Fruit fly (Drosophila melanogaster) whole organism, embryonic: ENCODE measurements around the gene CG31897.

Experiments
- ATbp ChIP-seq: fragments of 200-800 bp; sonication (Bioruptor generic); optimal IDR thresholded peaks from 2 replicates; lab custom pipeline; 2017; ENCODE audit warnings: missing biosample characterization, mild to moderate bottlenecking, missing genetic modification characterization, missing genetic modification reagents
- Abd-B ChIP-seq: fragments of 200-800 bp; sonication (Bioruptor generic); optimal IDR thresholded peaks from 2 replicates; lab custom pipeline; 2018; ENCODE audit warnings: missing biosample characterization, mild to moderate bottlenecking, missing genetic modification characterization, moderate library complexity
- BEAF-32 ChIP-seq: fragments of 200-800 bp; sonication (Bioruptor generic); optimal IDR thresholded peaks from 3 replicates; lab custom pipeline; 2017; ENCODE audit warnings: missing biosample characterization, missing genetic modification characterization, mild to moderate bottlenecking, moderate library complexity, missing genetic modification reagents
- Bgb ChIP-seq: fragments of 200-800 bp; sonication (Bioruptor generic); IDR thresholded peaks from 2 replicates; pipeline ENCODE4 v1.3.6; 2022; ENCODE audit warnings: missing biosample characterization, missing genetic modification characterization; ENCODE audit not compliant: partially characterized antibody
- Bteb2 ChIP-seq: fragments of 200-800 bp; sonication (Bioruptor generic); optimal IDR thresholded peaks from 2 replicates; lab custom pipeline; 2016; ENCODE audit warnings: missing biosample characterization, missing genetic modification characterization
- CG10462 ChIP-seq: fragments of 200-800 bp; sonication (Bioruptor generic); optimal IDR thresholded peaks from 2 replicates; lab custom pipeline; 2016; ENCODE audit warnings: missing biosample characterization, missing genetic modification characterization
- CG10543 ChIP-seq: fragments of 200-800 bp; sonication (Bioruptor generic); optimal IDR thresholded peaks from 3 replicates; lab custom pipeline; 2017; ENCODE audit warnings: missing biosample characterization, mild to moderate bottlenecking, missing genetic modification characterization, moderate library complexity
- CG11456 ChIP-seq: fragments of 200-800 bp; sonication (Bioruptor generic); IDR thresholded peaks from 3 replicates; pipeline ENCODE4 v1.3.6; 2022; ENCODE audit warnings: missing biosample characterization, missing genetic modification characterization
- CG1233 ChIP-seq: fragments of 200-800 bp; sonication (Bioruptor generic); optimal IDR thresholded peaks from 4 replicates; lab custom pipeline; 2018; ENCODE audit warnings: missing biosample characterization, mild to moderate bottlenecking, missing genetic modification characterization
- CG13894 ChIP-seq: fragments of 200-800 bp; sonication (Bioruptor generic); optimal IDR thresholded peaks from 3 replicates; lab custom pipeline; 2018; ENCODE audit warnings: missing biosample characterization, mild to moderate bottlenecking, missing genetic modification characterization, moderate library complexity
- CG1792 ChIP-seq: fragments of 200-800 bp; sonication (Bioruptor generic); optimal IDR thresholded peaks from 2 replicates; lab custom pipeline; 2016; ENCODE audit warnings: missing biosample characterization, missing genetic modification characterization
- CG1832 ChIP-seq: fragments of 200-800 bp; sonication (Bioruptor generic); optimal IDR thresholded peaks from 2 replicates; lab custom pipeline; 2017; ENCODE audit warnings: missing biosample characterization, mild to moderate bottlenecking, missing genetic modification characterization, inconsistent platforms
- CG2875 ChIP-seq: fragments of 200-800 bp; sonication (Bioruptor generic); optimal IDR thresholded peaks from 2 replicates; lab custom pipeline; 2017; ENCODE audit warnings: missing biosample characterization, mild to moderate bottlenecking, missing genetic modification characterization, missing genetic modification reagents
- CG30403 ChIP-seq: fragments of 200-800 bp; sonication (Bioruptor generic); optimal IDR thresholded peaks from 3 replicates; lab custom pipeline; 2016; ENCODE audit warnings: missing biosample characterization, missing genetic modification characterization
- CG3407 ChIP-seq: fragments of 200-800 bp; sonication (Bioruptor generic); optimal IDR thresholded peaks from 2 replicates; lab custom pipeline; 2018; ENCODE audit warnings: missing biosample characterization, mild to moderate bottlenecking, missing genetic modification characterization
- CG4328 ChIP-seq: fragments of 200-800 bp; sonication (Bioruptor generic); optimal IDR thresholded peaks from 3 replicates; lab custom pipeline; 2017; ENCODE audit warnings: missing biosample characterization, missing genetic modification reagents, missing genetic modification characterization
- CG6765 ChIP-seq: fragments of 200-800 bp; sonication (Bioruptor generic); optimal IDR thresholded peaks from 3 replicates; lab custom pipeline; 2017; ENCODE audit warnings: missing biosample characterization, mild to moderate bottlenecking, missing genetic modification characterization
- CG7745 ChIP-seq: fragments of 200-800 bp; sonication (Bioruptor generic); optimal IDR thresholded peaks from 2 replicates; lab custom pipeline; 2018; ENCODE audit warnings: missing biosample characterization, mild to moderate bottlenecking, missing genetic modification characterization, moderate library complexity
- CG9932 ChIP-seq: fragments of 200-800 bp; sonication (Bioruptor generic); IDR thresholded peaks from 2 replicates; pipeline ENCODE4 v1.3.6; 2022; ENCODE audit warnings: missing biosample characterization, missing genetic modification characterization
- CoRest ChIP-seq: fragments of 200-800 bp; sonication (Bioruptor generic); optimal IDR thresholded peaks from 3 replicates; lab custom pipeline; 2018; ENCODE audit warnings: missing biosample characterization, mild to moderate bottlenecking, missing genetic modification characterization, moderate library complexity
- HLH54F ChIP-seq: fragments of 200-800 bp; sonication (Bioruptor generic); optimal IDR thresholded peaks from 3 replicates; lab custom pipeline; 2016; ENCODE audit warnings: missing biosample characterization, missing genetic modification characterization
- MTF-1 ChIP-seq: fragments of 200-800 bp; sonication (Bioruptor generic); optimal IDR thresholded peaks from 2 replicates; lab custom pipeline; 2018; ENCODE audit warnings: missing biosample characterization, mild to moderate bottlenecking, missing genetic modification characterization, borderline replicate concordance
- Neu2 ChIP-seq: fragments of 200-800 bp; sonication (Bioruptor generic); optimal IDR thresholded peaks from 3 replicates; lab custom pipeline; 2016; ENCODE audit warnings: missing biosample characterization, missing genetic modification characterization, borderline replicate concordance
- Oaz ChIP-seq: fragments of 200-800 bp; sonication (Bioruptor generic); IDR thresholded peaks from 2 replicates; pipeline ENCODE4 v1.3.6; 2022; ENCODE audit warnings: missing biosample characterization, missing genetic modification characterization
- Oli ChIP-seq: fragments of 200-800 bp; sonication (Bioruptor generic); optimal IDR thresholded peaks from 2 replicates; lab custom pipeline; 2018; ENCODE audit warnings: missing biosample characterization, mild to moderate bottlenecking, missing genetic modification characterization, moderate library complexity
- Poxn ChIP-seq: fragments of 200-800 bp; sonication (Bioruptor generic); IDR thresholded peaks from 2 replicates; pipeline ENCODE4 v1.3.6; 2022; ENCODE audit warnings: missing biosample characterization, missing genetic modification characterization
- Rx ChIP-seq: fragments of 200-800 bp; sonication (Bioruptor generic); IDR thresholded peaks from 2 replicates; pipeline ENCODE4 v1.3.6; 2022; ENCODE audit warnings: missing biosample characterization, missing genetic modification characterization
- Six4 ChIP-seq: fragments of 200-800 bp; sonication (Bioruptor generic); optimal IDR thresholded peaks from 2 replicates; lab custom pipeline; 2016; ENCODE audit warnings: missing biosample characterization, missing genetic modification characterization
- Stat92E ChIP-seq, 3 experiments: fragments of >200 bp in 2 of 3; fragments of 200-800 bp in 1 of 3; sonication (Bioruptor generic) in 1 of 3; optimal IDR thresholded peaks; 2 replicates each; lab custom pipeline; 2017 to 2019; ENCODE audit warnings: missing biosample characterization in 3 of 3, missing genetic modification characterization in 3 of 3, mild to moderate bottlenecking in 1 of 3, moderate library complexity in 1 of 3
- bab2 ChIP-seq: fragments of 200-800 bp; sonication (Bioruptor generic); optimal IDR thresholded peaks from 2 replicates; lab custom pipeline; 2016; ENCODE audit warnings: missing biosample characterization, missing genetic modification characterization
- btn ChIP-seq: fragments of 200-800 bp; sonication (Bioruptor generic); optimal IDR thresholded peaks from 2 replicates; lab custom pipeline; 2016; ENCODE audit warnings: missing biosample characterization, missing genetic modification characterization
- crc ChIP-seq: fragments of 200-800 bp; sonication (Bioruptor generic); optimal IDR thresholded peaks from 2 replicates; lab custom pipeline; 2016; ENCODE audit warnings: missing biosample characterization, missing genetic modification characterization
- dmrt11E ChIP-seq: fragments of 200-800 bp; sonication (Bioruptor generic); optimal IDR thresholded peaks from 3 replicates; lab custom pipeline; 2018; ENCODE audit warnings: missing biosample characterization, mild to moderate bottlenecking, missing genetic modification characterization, moderate library complexity
- dpn ChIP-seq, 2 experiments: fragments of 200-800 bp; sonication (Bioruptor generic); optimal IDR thresholded peaks; 3 replicates each; lab custom pipeline; 2016; ENCODE audit warnings: missing biosample characterization in 2 of 2, missing genetic modification characterization in 2 of 2
- esg ChIP-seq: fragments of 200-800 bp; sonication (Bioruptor generic); conservative IDR thresholded peaks from 2 replicates; pipeline ENCODE4 v1.3.6; 2022; ENCODE audit warnings: missing biosample characterization, missing genetic modification characterization
- mirr ChIP-seq: fragments of 200-800 bp; sonication (Bioruptor generic); optimal IDR thresholded peaks from 3 replicates; lab custom pipeline; 2018; ENCODE audit warnings: missing biosample characterization, mild to moderate bottlenecking, missing genetic modification characterization
- nau ChIP-seq: fragments of 200-800 bp; sonication (Bioruptor generic); optimal IDR thresholded peaks from 3 replicates; lab custom pipeline; 2017; ENCODE audit warnings: missing biosample characterization, mild to moderate bottlenecking, missing genetic modification characterization, missing genetic modification reagents
- pfk ChIP-seq: fragments of 200-800 bp; sonication (Bioruptor generic); optimal IDR thresholded peaks from 2 replicates; lab custom pipeline; 2018; ENCODE audit warnings: missing biosample characterization, mild to moderate bottlenecking, missing genetic modification characterization, moderate library complexity
- pnt ChIP-seq: fragments of 200-800 bp; sonication (Bioruptor generic); optimal IDR thresholded peaks from 3 replicates; lab custom pipeline; 2016; ENCODE audit warnings: missing biosample characterization, missing genetic modification characterization
- pzg ChIP-seq: fragments of 200-800 bp; sonication (Bioruptor generic); optimal IDR thresholded peaks from 3 replicates; lab custom pipeline; 2018; ENCODE audit warnings: missing biosample characterization, mild to moderate bottlenecking, missing genetic modification characterization, moderate library complexity
- shn ChIP-seq: fragments of 200-800 bp; sonication (Bioruptor generic); optimal IDR thresholded peaks from 3 replicates; lab custom pipeline; 2016; ENCODE audit warnings: missing biosample characterization, missing genetic modification characterization
- sima ChIP-seq: fragments of 200-800 bp; sonication (Bioruptor generic); optimal IDR thresholded peaks from 2 replicates; lab custom pipeline; 2016; ENCODE audit warnings: missing biosample characterization, missing genetic modification characterization
- sna ChIP-seq: fragments of 200-800 bp; sonication (Bioruptor generic); IDR thresholded peaks from 2 replicates; pipeline ENCODE4 v1.3.6; 2022; ENCODE audit warnings: missing biosample characterization, missing genetic modification characterization; ENCODE audit not compliant: partially characterized antibody
- so ChIP-seq: fragments of 200-800 bp; sonication (Bioruptor generic); IDR thresholded peaks from 3 replicates; pipeline ENCODE4 v1.3.6; 2022; ENCODE audit warnings: missing biosample characterization, missing genetic modification characterization
- trem ChIP-seq: fragments of 200-800 bp; optimal IDR thresholded peaks from 3 replicates; lab custom pipeline; 2019; ENCODE audit warnings: missing biosample characterization, mild to moderate bottlenecking, missing genetic modification characterization, moderate library complexity
- wek ChIP-seq: fragments of 200-800 bp; sonication (Bioruptor generic); optimal IDR thresholded peaks from 3 replicates; lab custom pipeline; 2018; ENCODE audit warnings: missing biosample characterization, mild to moderate bottlenecking, missing genetic modification characterization, moderate library complexity
- zf30C ChIP-seq: fragments of 200-800 bp; sonication (Bioruptor generic); optimal IDR thresholded peaks from 3 replicates; lab custom pipeline; 2018; ENCODE audit warnings: missing biosample characterization, mild to moderate bottlenecking, missing genetic modification characterization

CG31897 gene

dm6 chr2L:8463144-8464106 lies 21.2 kb downstream of the CG31897 start, which contains the start of gene Agpat2:
Gene Agpat2, minus strand, starts transcription at chr2L:8463994.
- TF ChIP-seq CG3407 (GFP tag; lab: Kevin White, UChicago) = peak; percentile 72
- TF ChIP-seq Neu2 (GFP tag; lab: Kevin White, UChicago) = peak; percentile 41
- peak; percentile 82 for TF ChIP-seq ATbp (GFP tag; lab: Kevin White, UChicago)
- TF ChIP-seq btn (GFP tag; lab: Kevin White, UChicago) = peak; percentile 63
- TF ChIP-seq CG1832 = no peak
- TF ChIP-seq pfk (GFP tag; lab: Kevin White, UChicago) = no peak
- TF ChIP-seq dpn (GFP tag; optimal IDR thresholded peaks at IDR 0.05; lab: Kevin White, UChicago) = peak; percentile 76 to 85
- 0 out of 2 replicates have a peak, but pooled peaks have one; percentile 15 for TF ChIP-seq Poxn
- peak; percentile 82 for TF ChIP-seq dmrt11E (tag; lab: Kevin White, UChicago)
- peak; percentile 87 for TF ChIP-seq CoRest
- peak; percentile 68 for TF ChIP-seq esg
- TF ChIP-seq shn (GFP tag; lab: Kevin White, UChicago) = peak; percentile 76
- TF ChIP-seq Bteb2 (GFP tag; lab: Kevin White, UChicago) = peak; percentile 71
- TF ChIP-seq CG4328 = peak; percentile 63
- TF ChIP-seq bab2 (GFP tag; lab: Kevin White, UChicago) = peak; percentile 85
- peak; percentile 69 for TF ChIP-seq CG9932
- peak; percentile 79 for TF ChIP-seq Six4
- peak; percentile 88 for TF ChIP-seq Oli
- TF ChIP-seq CG10462 (GFP tag; lab: Kevin White, UChicago) = peak; percentile 59
- peak; percentile 90 for TF ChIP-seq CG30403
- TF ChIP-seq pnt = peak; percentile 83
- TF ChIP-seq Rx (GFP tag; lab: Robert Waterston, UW) = peak; percentile 46; the same call in 1 of the 2 replicates
- TF ChIP-seq CG11456 (GFP tag; lab: Robert Waterston, UW) = peak; percentile 68; the same call in 2 of the 3 replicates
- peak; percentile 81 for TF ChIP-seq trem
- TF ChIP-seq HLH54F = peak; percentile 76
- TF ChIP-seq CG1233 (GFP tag; lab: Kevin White, UChicago) = peak; percentile 81
- no peak for TF ChIP-seq Bgb (GFP tag; lab: Robert Waterston, UW)
- TF ChIP-seq Abd-B (GFP tag; lab: Kevin White, UChicago) = peak; percentile 71
- peak; percentile 89 for TF ChIP-seq zf30C (GFP tag; lab: Kevin White, UChicago)
- peak; percentile 28 for TF ChIP-seq CG6765 (GFP tag; lab: Kevin White, UChicago)
- peak; percentile 49 for TF ChIP-seq CG1792 (GFP tag; lab: Kevin White, UChicago)
- peak; percentile 78 for TF ChIP-seq CG13894 (tag; lab: Kevin White, UChicago)
- TF ChIP-seq MTF-1 = peak; percentile 70
- TF ChIP-seq pzg = no peak
- TF ChIP-seq nau (GFP tag; lab: Kevin White, UChicago) = peak; percentile 83
- no peak for TF ChIP-seq wek (GFP tag; lab: Kevin White, UChicago)
- peak; percentile 10 for TF ChIP-seq mirr (GFP tag; lab: Kevin White, UChicago)
- no peak for TF ChIP-seq CG7745
- peak; percentile 46 for TF ChIP-seq Oaz (GFP tag; lab: Robert Waterston, UW)
- TF ChIP-seq CG10543 (GFP tag; lab: Kevin White, UChicago) = peak; percentile 67
- no peak for TF ChIP-seq BEAF-32 (GFP tag; lab: Kevin White, UChicago)
- TF ChIP-seq crc (GFP tag; lab: Kevin White, UChicago) = peak; percentile 70
- TF ChIP-seq sima (GFP tag; lab: Kevin White, UChicago) = peak; percentile 22
- no peak for TF ChIP-seq sna (GFP tag; lab: Robert Waterston, UW)
- peak; percentile 56 for TF ChIP-seq CG2875 (GFP tag; lab: Kevin White, UChicago)
- TF ChIP-seq Stat92E (GFP tag; optimal IDR thresholded peaks at IDR 0.05; lab: Kevin White, UChicago) = peak in 2 of 3 experiments; percentile 3 to 52
- TF ChIP-seq so (GFP tag; lab: Robert Waterston, UW) = peak; percentile 67; the same call in 1 of the 3 replicates
